Fruit fly (Drosophila melanogaster) whole organism, embryonic: ENCODE measurements around the gene Leash.

Experiments
- ATbp ChIP-seq: fragments of 200-800 bp; sonication (Bioruptor generic); optimal IDR thresholded peaks from 2 replicates; lab custom pipeline; 2017; ENCODE audit warnings: missing biosample characterization, mild to moderate bottlenecking, missing genetic modification characterization, missing genetic modification reagents
- Awh ChIP-seq: fragments of 200-800 bp; sonication (Bioruptor generic); IDR thresholded peaks from 2 replicates; pipeline ENCODE4, ENCODE4 v1.3.6; 2022; ENCODE audit warnings: missing biosample characterization, missing genetic modification characterization
- Bdp1 ChIP-seq: fragments of 200-800 bp; sonication (Bioruptor generic); optimal IDR thresholded peaks from 3 replicates; lab custom pipeline; 2016; ENCODE audit warnings: missing biosample characterization, missing genetic modification characterization
- CG10543 ChIP-seq: fragments of 200-800 bp; sonication (Bioruptor generic); optimal IDR thresholded peaks from 3 replicates; lab custom pipeline; 2017; ENCODE audit warnings: missing biosample characterization, mild to moderate bottlenecking, missing genetic modification characterization, moderate library complexity
- CG11696 ChIP-seq: fragments of 200-800 bp; sonication (Bioruptor generic); IDR thresholded peaks from 2 replicates; pipeline ENCODE4 v1.3.6; 2022; ENCODE audit warnings: missing biosample characterization, missing genetic modification characterization
- CG12659 ChIP-seq: fragments of 200-800 bp; sonication (Bioruptor generic); optimal IDR thresholded peaks from 3 replicates; lab custom pipeline; 2017; ENCODE audit warnings: mild to moderate bottlenecking, missing biosample characterization, missing genetic modification reagents, missing genetic modification characterization
- CG12744 ChIP-seq: fragments of 200-800 bp; sonication (Bioruptor generic); optimal IDR thresholded peaks from 2 replicates; lab custom pipeline; 2016; ENCODE audit warnings: missing biosample characterization, missing genetic modification characterization
- CG13296 ChIP-seq: fragments of 200-800 bp; sonication (Bioruptor generic); optimal IDR thresholded peaks from 3 replicates; lab custom pipeline; 2018; ENCODE audit warnings: missing biosample characterization, mild to moderate bottlenecking, missing genetic modification characterization
- CG13424 ChIP-seq: fragments of 200-800 bp; sonication (Bioruptor generic); optimal IDR thresholded peaks from 2 replicates; lab custom pipeline; 2019; ENCODE audit warnings: missing biosample characterization, mild to moderate bottlenecking, missing genetic modification characterization, moderate library complexity
- CG16813 ChIP-seq: fragments of 200-800 bp; sonication (Bioruptor generic); IDR thresholded peaks from 3 replicates; pipeline ENCODE4 v1.3.6; 2022; ENCODE audit warnings: missing biosample characterization, missing genetic modification characterization; ENCODE audit not compliant: partially characterized antibody
- CG17612 ChIP-seq: fragments of 200-800 bp; sonication (Bioruptor generic); IDR thresholded peaks from 2 replicates; pipeline ENCODE4 v1.3.6; 2022; ENCODE audit warnings: missing biosample characterization, missing genetic modification characterization
- CG1792 ChIP-seq: fragments of 200-800 bp; sonication (Bioruptor generic); optimal IDR thresholded peaks from 2 replicates; lab custom pipeline; 2016; ENCODE audit warnings: missing biosample characterization, missing genetic modification characterization
- CG30403 ChIP-seq: fragments of 200-800 bp; sonication (Bioruptor generic); optimal IDR thresholded peaks from 3 replicates; lab custom pipeline; 2016; ENCODE audit warnings: missing biosample characterization, missing genetic modification characterization
- CG32767 ChIP-seq: fragments of 200-800 bp; sonication (Bioruptor generic); IDR thresholded peaks from 2 replicates; pipeline ENCODE4 v1.3.6; 2022; ENCODE audit warnings: missing biosample characterization, missing genetic modification characterization
- CG3726 ChIP-seq: fragments of 200-800 bp; sonication (Bioruptor generic); IDR thresholded peaks from 3 replicates; pipeline ENCODE4, ENCODE4 v1.3.6; 2022; ENCODE audit warnings: missing biosample characterization, missing genetic modification characterization
- CG42726 ChIP-seq: fragments of 200-800 bp; sonication (Bioruptor generic); IDR thresholded peaks from 2 replicates; pipeline ENCODE4 v1.3.6; 2022; ENCODE audit warnings: missing biosample characterization, missing genetic modification characterization; ENCODE audit not compliant: partially characterized antibody
- CG5245 ChIP-seq: fragments of 200-800 bp; sonication (Bioruptor generic); optimal IDR thresholded peaks from 3 replicates; lab custom pipeline; 2016; ENCODE audit warnings: missing biosample characterization, missing genetic modification characterization
- CG6272 ChIP-seq: fragments of 200-800 bp; sonication (Bioruptor generic); IDR thresholded peaks from 2 replicates; pipeline ENCODE4 v1.3.6; 2022; ENCODE audit warnings: missing biosample characterization, missing genetic modification characterization
- CG7928 ChIP-seq: fragments of 200-800 bp; sonication (Bioruptor generic); optimal IDR thresholded peaks from 2 replicates; lab custom pipeline; 2017; ENCODE audit warnings: missing biosample characterization, mild to moderate bottlenecking, missing genetic modification characterization
- CoRest ChIP-seq: fragments of 200-800 bp; sonication (Bioruptor generic); optimal IDR thresholded peaks from 3 replicates; lab custom pipeline; 2018; ENCODE audit warnings: missing biosample characterization, mild to moderate bottlenecking, missing genetic modification characterization, moderate library complexity
- Dbx ChIP-seq: fragments of 200-800 bp; sonication (Bioruptor generic); IDR thresholded peaks from 3 replicates; pipeline ENCODE4 v1.3.6; 2022; ENCODE audit warnings: missing biosample characterization, missing genetic modification characterization
- Dref ChIP-seq: fragments of 200-800 bp; sonication (Bioruptor generic); IDR thresholded peaks from 2 replicates; pipeline ENCODE4 v1.3.6; 2022; ENCODE audit warnings: missing biosample characterization, missing genetic modification characterization
- Elba2 ChIP-seq: fragments of 200-800 bp; sonication (Bioruptor generic); optimal IDR thresholded peaks from 3 replicates; lab custom pipeline; 2016; ENCODE audit warnings: missing biosample characterization, missing genetic modification characterization
- Hand ChIP-seq: fragments of 200-800 bp; sonication (Bioruptor generic); optimal IDR thresholded peaks from 2 replicates; lab custom pipeline; 2017; ENCODE audit warnings: mild to moderate bottlenecking, missing biosample characterization, missing genetic modification reagents, missing genetic modification characterization
- Hr39 ChIP-seq: fragments of >200 bp; optimal IDR thresholded peaks from 2 replicates; lab custom pipeline; 2017
- Mad ChIP-seq: fragments of 200-800 bp; sonication (Bioruptor generic); optimal IDR thresholded peaks from 2 replicates; lab custom pipeline; 2016; ENCODE audit warnings: missing biosample characterization, missing genetic modification characterization
- Myb ChIP-seq: fragments of 200-800 bp; sonication (Bioruptor generic); optimal IDR thresholded peaks from 2 replicates; lab custom pipeline; 2016; ENCODE audit warnings: missing biosample characterization, missing genetic modification characterization
- NC2α ChIP-seq: fragments of 200-800 bp; sonication (Bioruptor generic); optimal IDR thresholded peaks from 2 replicates; lab custom pipeline; 2016; ENCODE audit warnings: missing biosample characterization, missing genetic modification characterization
- NFAT ChIP-seq: fragments of 200-800 bp; sonication (Bioruptor generic); IDR thresholded peaks from 2 replicates; pipeline ENCODE4 v1.3.6; 2022; ENCODE audit warnings: missing biosample characterization, missing genetic modification characterization
- Opbp ChIP-seq: fragments of 200-800 bp; sonication (Bioruptor generic); IDR thresholded peaks from 3 replicates; pipeline ENCODE4 v1.3.6; 2022; ENCODE audit warnings: missing biosample characterization, missing genetic modification characterization; ENCODE audit not compliant: partially characterized antibody
- Ravus ChIP-seq: fragments of 200-800 bp; sonication (Bioruptor generic); IDR thresholded peaks from 2 replicates; pipeline ENCODE4 v1.3.6; 2022; ENCODE audit warnings: missing biosample characterization, missing genetic modification characterization
- Rfx ChIP-seq: fragments of 200-800 bp; sonication (Bioruptor generic); IDR thresholded peaks from 2 replicates; pipeline ENCODE4 v1.3.6; 2022; ENCODE audit warnings: missing biosample characterization, missing genetic modification characterization
- YL-1 ChIP-seq: fragments of 200-800 bp; sonication (Bioruptor generic); optimal IDR thresholded peaks from 3 replicates; lab custom pipeline; 2017; ENCODE audit warnings: missing biosample characterization, mild to moderate bottlenecking, missing genetic modification characterization
- bbx ChIP-seq: fragments of 200-800 bp; sonication (Bioruptor generic); IDR thresholded peaks from 2 replicates; pipeline ENCODE4 v1.3.6; 2022; ENCODE audit warnings: missing biosample characterization, missing genetic modification characterization; ENCODE audit not compliant: partially characterized antibody
- chinmo ChIP-seq: fragments of 200-800 bp; sonication (Bioruptor generic); IDR thresholded peaks from 4 replicates; pipeline ENCODE4 v1.3.6; 2022; ENCODE audit warnings: missing biosample characterization, missing genetic modification characterization; ENCODE audit not compliant: partially characterized antibody
- eve ChIP-seq, 2 experiments: fragments of >200 bp; optimal IDR thresholded peaks; 2 replicates each; lab custom pipeline; 2017; ENCODE audit warnings: missing biosample characterization in 2 of 2, missing genetic modification characterization in 2 of 2
- gcm ChIP-seq: fragments of 200-800 bp; sonication (Bioruptor generic); optimal IDR thresholded peaks from 2 replicates; lab custom pipeline; 2019; ENCODE audit warnings: missing biosample characterization, mild to moderate bottlenecking, missing genetic modification characterization, moderate library complexity
- gcm2 ChIP-seq: fragments of 200-800 bp; sonication (Bioruptor generic); optimal IDR thresholded peaks from 2 replicates; lab custom pipeline; 2016; ENCODE audit warnings: missing biosample characterization, missing genetic modification characterization
- hkb ChIP-seq, 2 experiments: fragments of 200-800 bp in 1 of 2; fragments of >200 bp in 1 of 2; sonication (Bioruptor generic) in 1 of 2; IDR thresholded peaks in 1 of 2; optimal IDR thresholded peaks in 1 of 2; 2 replicates each; pipeline versions ENCODE4 v1.3.6 to Lab custom; 2017 to 2022; ENCODE audit warnings: missing biosample characterization in 1 of 2, missing genetic modification characterization in 1 of 2
- inv ChIP-seq: fragments of 200-800 bp; sonication (Bioruptor generic); IDR thresholded peaks from 2 replicates; pipeline ENCODE4 v1.3.6; 2022; ENCODE audit warnings: missing biosample characterization, missing genetic modification characterization; ENCODE audit not compliant: partially characterized antibody
- lbe ChIP-seq: fragments of 200-800 bp; sonication (Bioruptor generic); optimal IDR thresholded peaks from 2 replicates; lab custom pipeline; 2016; ENCODE audit warnings: missing biosample characterization, mild to moderate bottlenecking, missing genetic modification characterization
- nmo ChIP-seq: fragments of 200-800 bp; sonication (Bioruptor generic); optimal IDR thresholded peaks from 2 replicates; lab custom pipeline; 2018; ENCODE audit warnings: missing biosample characterization, mild to moderate bottlenecking, missing genetic modification characterization, moderate library complexity
- odd ChIP-seq: fragments of 200-800 bp; sonication (Bioruptor generic); optimal IDR thresholded peaks from 2 replicates; lab custom pipeline; 2017; ENCODE audit warnings: missing biosample characterization, mild to moderate bottlenecking, missing genetic modification characterization
- prd ChIP-seq, 3 experiments: fragments of >200 bp in 2 of 3; fragments of 200-800 bp in 1 of 3; sonication (Bioruptor generic) in 1 of 3; optimal IDR thresholded peaks in 2 of 3; IDR thresholded peaks in 1 of 3; 2 replicates in 2 of 3; 3 replicates in 1 of 3; pipeline versions ENCODE4 v1.3.6 to Lab custom; 2017 to 2022; ENCODE audit warnings: missing biosample characterization in 1 of 3, missing genetic modification characterization in 1 of 3
- scrt ChIP-seq: fragments of 200-800 bp; sonication (Bioruptor generic); optimal IDR thresholded peaks from 2 replicates; lab custom pipeline; 2018; ENCODE audit warnings: missing biosample characterization, mild to moderate bottlenecking, missing genetic modification characterization, moderate library complexity
- sd ChIP-seq: fragments of 200-800 bp; sonication (Bioruptor generic); optimal IDR thresholded peaks from 3 replicates; lab custom pipeline; 2018; ENCODE audit warnings: missing biosample characterization, mild to moderate bottlenecking, missing genetic modification characterization, moderate library complexity
- stwl ChIP-seq: fragments of 200-800 bp; sonication (Bioruptor generic); optimal IDR thresholded peaks from 3 replicates; lab custom pipeline; 2018; ENCODE audit warnings: missing biosample characterization, mild to moderate bottlenecking, missing genetic modification characterization, moderate library complexity
- trem ChIP-seq: fragments of 200-800 bp; optimal IDR thresholded peaks from 3 replicates; lab custom pipeline; 2019; ENCODE audit warnings: missing biosample characterization, mild to moderate bottlenecking, missing genetic modification characterization, moderate library complexity
- usp ChIP-seq: fragments of >200 bp; optimal IDR thresholded peaks from 2 replicates; lab custom pipeline; 2017; ENCODE audit warnings: missing biosample characterization, missing genetic modification characterization
- vvl ChIP-seq: fragments of 200-800 bp; sonication (Bioruptor generic); IDR thresholded peaks from 2 replicates; pipeline ENCODE4 v1.3.6; 2022; ENCODE audit warnings: missing biosample characterization, missing genetic modification characterization

The Leash gene

dm6 chr3R:10893327-10893726, 8.0 kb downstream of the Leash start, which contains the start of gene CG6621 (continued):
- TF ChIP-seq CG11696 (no peak), CG13424 (tag; lab: Kevin White, UChicago) (peak; percentile 16), NFAT (GFP tag; lab: Robert Waterston, UW) (peak; percentile 5; the same call in 1 of the 2 replicates), CG5245 (GFP tag; lab: Kevin White, UChicago) (no peak), Hand (GFP tag; lab: Kevin White, UChicago) (no peak), scrt (GFP tag; lab: Kevin White, UChicago) (no peak), CG7928 (GFP tag; lab: Kevin White, UChicago) (peak; percentile 31), CoRest (tag; lab: Kevin White, UChicago) (peak; percentile 58), Opbp (GFP tag; lab: Robert Waterston, UW) (peak; percentile 79), CG30403 (no peak), Rfx (GFP tag; lab: Robert Waterston, UW) (no peak), CG42726 (GFP tag; lab: Robert Waterston, UW) (0 out of 2 replicates have a peak, but pooled peaks have one; percentile 50), usp (GFP tag; lab: Kevin White, UChicago) (no peak), lbe (no peak), Awh (GFP tag; lab: Robert Waterston, UW) (no peak), Ravus (GFP tag; lab: Robert Waterston, UW) (no peak), CG3726 (GFP tag; lab: Robert Waterston, UW) (no peak), vvl (GFP tag; lab: Robert Waterston, UW) (peak; percentile 42; the same call in 1 of the 2 replicates), CG12659 (GFP tag; lab: Kevin White, UChicago) (peak; percentile 77), nmo (peak; percentile 75), hkb (optimal IDR thresholded peaks at IDR 0.05; lab: Kevin White, UChicago) (peak; percentile 28), hkb (GFP tag; IDR thresholded peaks at IDR 0.05; lab: Robert Waterston, UW) (no peak), NC2α (GFP tag; lab: Kevin White, UChicago) (no peak), CG1792 (GFP tag; lab: Kevin White, UChicago) (no peak), gcm2 (GFP tag; lab: Kevin White, UChicago) (no peak), CG16813 (GFP tag; lab: Robert Waterston, UW) (peak; percentile 70), CG6272 (GFP tag; lab: Robert Waterston, UW) (no peak), Elba2 (GFP tag; lab: Kevin White, UChicago) (peak; percentile 27), eve (GFP tag; optimal IDR thresholded peaks at IDR 0.05; lab: Kevin White, UChicago) (no peak), Bdp1 (GFP tag; lab: Kevin White, UChicago) (peak; percentile 44), chinmo (no peak), sd (tag; lab: Kevin White, UChicago) (no peak), Dbx (GFP tag; lab: Robert Waterston, UW) (no peak), Dref (GFP tag; lab: Robert Waterston, UW) (peak; percentile 45), CG10543 (GFP tag; lab: Kevin White, UChicago) (no peak), CG17612 (GFP tag; lab: Robert Waterston, UW) (no peak), bbx (peak; percentile 26; the same call in 1 of the 2 replicates), ATbp (no peak), CG13296 (GFP tag; lab: Kevin White, UChicago) (no peak), Myb (GFP tag; lab: Kevin White, UChicago) (peak; percentile 95), CG32767 (GFP tag; lab: Robert Waterston, UW) (no peak), stwl (peak; percentile 99), inv (GFP tag; lab: Robert Waterston, UW) (peak; percentile 51; the same call in 1 of the 2 replicates), YL-1 (peak; percentile 82), prd (optimal IDR thresholded peaks at IDR 0.05; lab: Kevin White, UChicago) (no peak), prd (GFP tag; IDR thresholded peaks at IDR 0.05; lab: Robert Waterston, UW) (no peak), Hr39 (lab: Kevin White, UChicago) (no peak), odd (GFP tag; lab: Kevin White, UChicago) (no peak), trem (tag; lab: Kevin White, UChicago) (peak; percentile 89), CG12744 (peak; percentile 34), Mad (GFP tag; lab: Kevin White, UChicago) (peak; percentile 40), gcm (no peak)
